Fruit fly (Drosophila melanogaster) S2 (cell line): ENCODE measurements around the gene Qtzl.

ENCODE experiments used
- CG8478 ChIP-seq: fragments of >200 bp; optimal IDR thresholded peaks from 2 replicates; lab custom pipeline; 2018
- CTCF ChIP-seq, 2 experiments: fragments of >200 bp; optimal IDR thresholded peaks; 2 replicates each; lab custom pipeline; 2018

DNA sequence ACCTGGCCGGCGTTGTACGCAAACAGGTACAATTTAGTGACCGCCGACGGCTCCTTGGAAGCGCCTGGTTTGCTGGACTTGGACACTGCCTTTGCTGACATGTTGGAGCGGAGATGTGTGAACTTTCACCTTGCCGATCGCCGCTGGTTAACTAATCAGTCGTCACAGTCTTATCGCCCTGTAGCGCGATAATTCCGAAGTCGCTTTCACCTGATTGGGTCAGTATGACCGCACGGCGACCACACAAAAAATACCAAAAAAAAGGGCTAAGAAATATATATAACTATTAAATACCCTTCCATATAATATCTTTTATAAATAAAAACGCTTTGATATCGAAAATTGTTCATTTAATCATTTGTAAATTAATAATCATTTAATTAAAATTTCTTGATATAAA, 6.5 kb downstream of the Qtzl start, which contains the start of gene Hacd1:
- TF ChIP-seq CG8478 (lab: Kevin White, UChicago) (no peak), CTCF (optimal IDR thresholded peaks at IDR 0.05; lab: Kevin White, UChicago) (no peak)
